Fruit fly (Drosophila melanogaster): ENCODE data around the gene Gss2.

- no peak for TF ChIP-seq h (optimal IDR thresholded peaks at IDR 0.05)
- TF ChIP-seq Myc (optimal IDR thresholded peaks at IDR 0.05), result no peak
Observed at dm6 chrX:17870614-17871394, 28.7 kb upstream of the Gss2 start.

Measured in Kc167 (cell line).